Worm (Caenorhabditis elegans): ENCODE results near the gene ZC239.16.

The ZC239.16 gene

DNA sequence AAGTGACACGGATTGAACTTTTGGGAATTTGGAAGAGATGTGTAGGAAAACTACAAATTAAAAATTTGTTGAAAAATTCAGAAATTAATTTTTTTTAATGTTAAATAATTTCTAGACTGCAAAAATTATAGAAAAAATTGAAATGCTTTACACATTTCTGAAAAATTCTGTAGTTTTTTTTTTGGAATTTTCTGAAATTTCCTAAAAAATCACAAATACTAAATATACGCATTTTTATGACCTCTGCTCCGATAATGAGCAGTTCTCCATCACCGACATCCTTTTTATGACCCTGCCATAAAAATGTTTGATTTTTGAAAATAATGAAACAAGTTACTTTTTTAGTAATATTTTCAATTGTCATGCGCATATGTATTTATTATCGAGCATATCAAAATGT, 19.6 kb upstream of the ZC239.16 start:
- no peak for TF ChIP-seq snpc-4 (tag; optimal IDR thresholded peaks at IDR 0.05)
- TF ChIP-seq mdl-1 (tag; optimal IDR thresholded peaks at IDR 0.05), result no peak
- TF ChIP-seq nhr-21 (tag; optimal IDR thresholded peaks at IDR 0.05), result no peak
- TF ChIP-seq Y55F3AM.14 (GFP tag; optimal IDR thresholded peaks at IDR 0.05), result no peak
- no peak for TF ChIP-seq unc-39 (tag; optimal IDR thresholded peaks at IDR 0.05)
- no peak for TF ChIP-seq blmp-1 (tag; optimal IDR thresholded peaks at IDR 0.05; ENCODE audit: insufficient read depth)
- TF ChIP-seq lin-13 (GFP tag; optimal IDR thresholded peaks at IDR 0.05), result peak; percentile 6
- TF ChIP-seq fos-1 (tag; optimal IDR thresholded peaks at IDR 0.05), result peak; percentile 50

DNA sequence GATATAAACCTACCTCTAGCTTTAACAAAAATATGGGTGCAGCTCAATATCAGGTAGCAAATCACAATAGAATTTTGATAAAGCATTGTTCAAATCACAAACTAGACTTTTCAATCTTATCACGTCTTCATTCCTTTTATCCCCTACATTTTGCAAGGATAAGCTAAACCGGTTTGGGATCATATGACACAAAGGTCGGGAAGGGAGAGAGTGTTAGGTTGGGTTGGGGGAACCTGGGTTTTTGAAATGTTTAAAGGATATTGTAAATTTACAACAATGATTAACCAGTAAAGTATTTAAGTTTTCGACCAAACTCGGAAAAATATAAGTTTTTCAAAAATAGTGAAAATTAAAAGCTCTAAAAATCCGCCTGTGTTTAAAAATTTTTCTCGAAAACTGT, 19.0 kb upstream of the ZC239.16 start, which contains the start of gene C17F4.12:
TSS of gene C17F4.12 (minus strand) at position 101 of the 400 bp plus-strand sequence.
- no peak for TF ChIP-seq elt-3 (tag; optimal IDR thresholded peaks at IDR 0.05)
- TF ChIP-seq nhr-12 (tag; optimal IDR thresholded peaks at IDR 0.05), result no peak
- no peak for TF ChIP-seq nhr-11 (tag; optimal IDR thresholded peaks at IDR 0.05)
- TF ChIP-seq unc-39 (tag; optimal IDR thresholded peaks at IDR 0.05), result no peak
- TF ChIP-seq ZK546.5 (tag; optimal IDR thresholded peaks at IDR 0.05), result no peak
- TF ChIP-seq lin-13 (GFP tag; optimal IDR thresholded peaks at IDR 0.05), result no peak
- no peak for TF ChIP-seq unc-62 (GFP tag; optimal IDR thresholded peaks at IDR 0.05)
- no peak for TF ChIP-seq R02D3.7 (tag; optimal IDR thresholded peaks at IDR 0.05)
- TF ChIP-seq aly-2 (tag; optimal IDR thresholded peaks at IDR 0.05), result no peak
- no peak for TF ChIP-seq mbf-1 (tag; optimal IDR thresholded peaks at IDR 0.05)
- no peak for TF ChIP-seq peb-1 (tag; optimal IDR thresholded peaks at IDR 0.05)
- no peak for TF ChIP-seq C34F6.9 (tag; optimal IDR thresholded peaks at IDR 0.05)
- TF ChIP-seq ztf-4 (tag; optimal IDR thresholded peaks at IDR 0.05), result no peak
- TF ChIP-seq nhr-10 (tag; optimal IDR thresholded peaks at IDR 0.05), result no peak
- no peak for TF ChIP-seq mab-5 (tag; optimal IDR thresholded peaks at IDR 0.05)
- no peak for TF ChIP-seq crh-2 (tag; optimal IDR thresholded peaks at IDR 0.05)

DNA sequence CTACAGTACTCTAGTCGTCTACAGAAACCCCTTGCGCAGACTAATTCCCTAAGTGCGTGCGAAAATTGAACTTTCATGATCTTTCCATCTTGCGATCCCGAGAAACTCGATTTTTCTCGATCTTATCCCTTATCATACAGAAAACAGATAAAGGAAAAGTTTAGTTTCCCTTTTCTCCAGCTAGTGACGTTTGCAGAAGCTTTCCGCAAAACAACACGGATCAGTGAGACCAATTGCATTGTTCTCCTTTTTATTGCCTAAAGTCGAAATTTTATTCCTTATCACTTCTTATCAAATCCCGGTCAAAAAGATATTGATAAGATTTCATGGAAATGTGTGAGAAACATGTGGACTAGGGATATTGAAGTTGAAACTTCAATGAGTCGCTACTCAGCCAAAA, 16.7 kb upstream of the ZC239.16 start:
- TF ChIP-seq blmp-1 (tag; optimal IDR thresholded peaks at IDR 0.05; ENCODE audit: insufficient read depth), result peak; percentile 9
- TF ChIP-seq nhr-129 (tag; optimal IDR thresholded peaks at IDR 0.05), result no peak
- no peak for TF ChIP-seq unc-55 (GFP tag; optimal IDR thresholded peaks at IDR 0.05)
- no peak for TF ChIP-seq C34F6.9 (tag; optimal IDR thresholded peaks at IDR 0.05)
- peak; percentile 68 for TF ChIP-seq nhr-21 (tag; optimal IDR thresholded peaks at IDR 0.05)
- no peak for TF ChIP-seq lin-39 (tag; optimal IDR thresholded peaks at IDR 0.05)
- no peak for TF ChIP-seq sma-9 (GFP tag; optimal IDR thresholded peaks at IDR 0.05)
- no peak for TF ChIP-seq sma-9 (tag; optimal IDR thresholded peaks at IDR 0.05)

DNA sequence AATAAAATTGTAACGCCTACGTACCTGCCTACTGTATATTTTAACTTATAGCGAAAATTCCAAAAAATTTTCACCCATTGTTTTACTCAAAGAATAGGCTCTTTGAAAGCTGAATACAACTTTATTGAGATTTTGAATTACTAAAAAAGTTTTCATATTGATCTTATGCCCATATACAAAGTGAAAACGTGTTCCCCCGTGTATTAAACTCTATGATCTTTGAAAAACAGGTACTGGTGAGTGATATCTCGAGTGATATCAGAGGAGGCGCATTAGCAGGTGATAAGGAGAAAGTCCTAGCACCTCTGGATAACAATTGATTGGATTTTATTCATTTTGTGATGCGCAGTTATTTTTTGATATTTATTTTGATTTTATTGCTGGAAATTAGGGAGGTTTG, 15.1 kb upstream of the ZC239.16 start, which contains the start of gene C17F4.3:
TSS of gene C17F4.3 (plus strand) at position 301 of the 400 bp plus-strand sequence.
- TF ChIP-seq snpc-4 (tag; optimal IDR thresholded peaks at IDR 0.05) (no peak), nhr-21 (tag; optimal IDR thresholded peaks at IDR 0.05) (no peak), mab-5 (tag; optimal IDR thresholded peaks at IDR 0.05) (no peak), lsy-2 (tag; optimal IDR thresholded peaks at IDR 0.05) (no peak), mbf-1 (tag; optimal IDR thresholded peaks at IDR 0.05) (no peak), gmeb-1 (tag; optimal IDR thresholded peaks at IDR 0.05) (no peak), R02D3.7 (tag; optimal IDR thresholded peaks at IDR 0.05) (no peak), C34F6.9 (tag; optimal IDR thresholded peaks at IDR 0.05) (no peak), zag-1 (tag; optimal IDR thresholded peaks at IDR 0.05) (no peak), unc-62 (GFP tag; optimal IDR thresholded peaks at IDR 0.05) (no peak), unc-39 (tag; optimal IDR thresholded peaks at IDR 0.05) (no peak), sem-4 (tag; optimal IDR thresholded peaks at IDR 0.05) (no peak), ceh-16 (tag; optimal IDR thresholded peaks at IDR 0.05) (no peak), elt-1 (tag; optimal IDR thresholded peaks at IDR 0.05) (no peak)

DNA sequence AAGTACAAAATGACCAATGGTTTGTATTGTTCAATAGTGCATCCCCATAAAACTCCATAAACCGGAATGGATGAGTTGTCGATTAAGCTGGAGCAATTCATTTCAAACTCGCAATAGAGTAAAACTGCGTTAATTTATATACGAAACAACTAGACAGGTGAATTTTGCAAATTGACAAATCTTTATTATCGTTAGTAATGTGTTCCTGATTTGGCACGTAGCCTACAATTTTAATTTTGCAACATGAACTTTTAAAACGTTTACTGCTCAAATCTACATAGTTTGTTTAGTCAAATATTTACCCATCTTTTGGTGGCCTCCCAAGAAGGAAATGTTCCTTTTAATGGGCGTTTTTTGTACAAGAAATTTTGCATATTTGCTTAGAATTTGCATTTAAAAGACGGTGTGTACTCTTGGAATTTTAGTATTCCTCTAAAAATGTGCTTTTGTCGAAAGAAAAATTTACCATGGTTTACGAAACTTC, 12.0 kb upstream of the ZC239.16 start, which contains the start of the genes srz-67 and C17F4.11:
TSS of gene srz-67 (minus strand) at position 101 of the 484 bp plus-strand sequence.
TSS of gene C17F4.11 (plus strand) at position 434 of the 484 bp plus-strand sequence.
- TF ChIP-seq ztf-1 (GFP tag; conservative IDR thresholded peaks at IDR 0.05) (no peak), nhr-21 (tag; optimal IDR thresholded peaks at IDR 0.05) (no peak), nhr-129 (tag; optimal IDR thresholded peaks at IDR 0.05) (no peak), blmp-1 (tag; optimal IDR thresholded peaks at IDR 0.05; ENCODE audit: insufficient read depth) (no peak), gmeb-1 (tag; optimal IDR thresholded peaks at IDR 0.05) (no peak), dmd-4 (tag; optimal IDR thresholded peaks at IDR 0.05) (no peak), ama-1 (optimal IDR thresholded peaks at IDR 0.05) (no peak), ZK546.5 (tag; optimal IDR thresholded peaks at IDR 0.05) (no peak), elt-1 (tag; optimal IDR thresholded peaks at IDR 0.05) (no peak), nhr-23 (tag; optimal IDR thresholded peaks at IDR 0.05) (no peak), ztf-4 (tag; optimal IDR thresholded peaks at IDR 0.05) (no peak), unc-39 (tag; optimal IDR thresholded peaks at IDR 0.05) (no peak), sem-4 (tag; optimal IDR thresholded peaks at IDR 0.05) (no peak), nhr-25 (tag; optimal IDR thresholded peaks at IDR 0.05) (no peak), mdl-1 (tag; optimal IDR thresholded peaks at IDR 0.05) (no peak)

Data from whole organism, L2 larva.